Worm (Caenorhabditis elegans): ENCODE results near the gene ZK353.3.

DNA sequence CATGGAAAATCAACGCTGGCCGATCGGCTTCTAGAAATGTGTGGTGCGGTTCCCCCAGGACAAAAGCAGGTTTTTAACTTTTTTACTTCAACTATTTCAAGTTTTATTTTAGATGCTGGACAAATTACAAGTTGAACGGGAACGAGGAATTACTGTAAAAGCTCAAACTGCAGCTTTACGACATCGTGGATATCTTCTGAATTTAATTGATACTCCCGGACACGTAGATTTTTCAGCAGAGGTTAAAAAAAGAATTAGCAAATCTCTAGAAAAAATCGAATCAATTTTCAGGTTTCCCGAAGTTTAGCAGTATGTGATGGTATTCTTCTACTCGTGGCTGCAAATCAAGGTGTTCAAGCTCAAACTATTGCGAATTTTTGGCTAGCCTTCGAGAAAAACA, 33.7 kb downstream of the ZK353.3 start:
- TF ChIP-seq him-1 (tag; optimal IDR thresholded peaks at IDR 0.05) (no peak), W03F9.2 (tag; optimal IDR thresholded peaks at IDR 0.05) (no peak)
